Fruit fly (Drosophila melanogaster) whole organism, wandering third instar larva: ENCODE measurements around the gene CG12115.

ENCODE experiments used
- Dfd ChIP-seq: fragments of >200 bp; optimal IDR thresholded peaks from 2 replicates; lab custom pipeline; 2017; ENCODE audit warnings: missing biosample characterization, missing genetic modification characterization
- br ChIP-seq: fragments of 200-800 bp; sonication (Bioruptor generic); optimal IDR thresholded peaks from 2 replicates; lab custom pipeline; 2016; ENCODE audit warnings: missing biosample characterization, missing genetic modification characterization
- brk ChIP-seq: fragments of 200-800 bp; sonication (Bioruptor generic); optimal IDR thresholded peaks from 2 replicates; lab custom pipeline; 2016; ENCODE audit warnings: missing biosample characterization, mild to moderate bottlenecking, missing genetic modification characterization
- jim ChIP-seq: fragments of 175-275, 200-325 bp; sonication (Bioruptor generic); optimal IDR thresholded peaks from 2 replicates; lab custom pipeline; 2016; ENCODE audit warnings: missing biosample characterization, mild to moderate bottlenecking, missing genetic modification characterization
- lola ChIP-seq: fragments of >200 bp; optimal IDR thresholded peaks from 2 replicates; lab custom pipeline; 2017; ENCODE audit warnings: missing biosample characterization, missing genetic modification characterization
- psq ChIP-seq: fragments of 200-800 bp; sonication (Bioruptor generic); optimal IDR thresholded peaks from 3 replicates; lab custom pipeline; 2017; ENCODE audit warnings: missing biosample characterization, mild to moderate bottlenecking, missing genetic modification characterization, moderate library complexity

- peak; percentile 41 for TF ChIP-seq psq (GFP tag; lab: Kevin White, UChicago)
- peak; percentile 88 for TF ChIP-seq jim (GFP tag; lab: Kevin White, UChicago)
- no peak for TF ChIP-seq Dfd (GFP tag; lab: Kevin White, UChicago)
- no peak for TF ChIP-seq lola
- no peak for TF ChIP-seq br (GFP tag; lab: Kevin White, UChicago)
- no peak for TF ChIP-seq brk
Observed at dm6 chrX:9152127-9152598, 38.2 kb downstream of the CG12115 start.
